Worm (Caenorhabditis elegans) whole organism, late embryonic: ENCODE results near the gene spas-1.

Experiments
- ama-1 ChIP-seq: fragments of 150-350 bp; optimal IDR thresholded peaks from 2 replicates; lab custom pipeline; 2014
- hlh-30 ChIP-seq: sonication (generic microtip); optimal IDR thresholded peaks from 2 replicates; lab custom pipeline; 2017; ENCODE audit warnings: antibody characterized with exemption, missing genetic modification characterization, missing compliant biosample characterization; ENCODE audit not compliant: insufficient read depth
- nfya-1 ChIP-seq: sonication (generic microtip); optimal IDR thresholded peaks from 2 replicates; lab custom pipeline; 2017; ENCODE audit warnings: missing genetic modification characterization, mild to moderate bottlenecking, missing compliant biosample characterization, antibody characterized with exemption, moderate library complexity

ce11 chrV:9202710-9203109 lies 27.1 kb downstream of the spas-1 start, which contains the start of gene asp-2:
- TF ChIP-seq ama-1 (no peak), nfya-1 (tag; lab: Kevin White, UChicago) (no peak), hlh-30 (tag; lab: Kevin White, UChicago) (no peak)
